Fruit fly (Drosophila melanogaster) whole organism, embryonic: ENCODE results near the gene CG10863.
A peak's percentile ranks its signal among the peaks of the same experiment; 100 is the strongest.

ENCODE experiments used
- ATbp ChIP-seq: fragments of 200-800 bp; sonication (Bioruptor generic); optimal IDR thresholded peaks from 2 replicates; lab custom pipeline; 2017; ENCODE audit warnings: missing biosample characterization, mild to moderate bottlenecking, missing genetic modification characterization, missing genetic modification reagents
- Asciz ChIP-seq: fragments of 200-800 bp; sonication (Bioruptor generic); optimal IDR thresholded peaks from 2 replicates; lab custom pipeline; 2017; ENCODE audit warnings: missing biosample characterization, mild to moderate bottlenecking, missing genetic modification characterization, missing genetic modification reagents
- CG10274 ChIP-seq: fragments of 200-800 bp; sonication (Bioruptor generic); optimal IDR thresholded peaks from 3 replicates; lab custom pipeline; 2017; ENCODE audit warnings: missing biosample characterization, mild to moderate bottlenecking, missing genetic modification characterization
- CG11504 ChIP-seq: fragments of 200-800 bp; sonication (Bioruptor generic); optimal IDR thresholded peaks from 3 replicates; lab custom pipeline; 2019; ENCODE audit warnings: missing biosample characterization, mild to moderate bottlenecking, missing genetic modification characterization, moderate library complexity
- CG12219 ChIP-seq: fragments of 200-800 bp; sonication (Bioruptor generic); optimal IDR thresholded peaks from 3 replicates; lab custom pipeline; 2018; ENCODE audit warnings: missing biosample characterization, mild to moderate bottlenecking, missing genetic modification characterization
- CG13424 ChIP-seq: fragments of 200-800 bp; sonication (Bioruptor generic); optimal IDR thresholded peaks from 2 replicates; lab custom pipeline; 2019; ENCODE audit warnings: missing biosample characterization, mild to moderate bottlenecking, missing genetic modification characterization, moderate library complexity
- CG13775 ChIP-seq: fragments of 200-800 bp; sonication (Bioruptor generic); optimal IDR thresholded peaks from 3 replicates; lab custom pipeline; 2017; ENCODE audit warnings: missing biosample characterization, mild to moderate bottlenecking, missing genetic modification characterization
- CG14050 ChIP-seq: fragments of 200-800 bp; sonication (Bioruptor generic); IDR thresholded peaks from 3 replicates; pipeline ENCODE4 v1.3.6; 2022; ENCODE audit warnings: missing biosample characterization, missing genetic modification characterization
- CG14667 ChIP-seq: fragments of 200-800 bp; sonication (Bioruptor generic); IDR thresholded peaks from 2 replicates; pipeline ENCODE4 v1.3.6; 2022; ENCODE audit warnings: missing biosample characterization, missing genetic modification characterization
- CG1832 ChIP-seq: fragments of 200-800 bp; sonication (Bioruptor generic); optimal IDR thresholded peaks from 2 replicates; lab custom pipeline; 2017; ENCODE audit warnings: missing biosample characterization, mild to moderate bottlenecking, missing genetic modification characterization, inconsistent platforms
- CG2120 ChIP-seq: fragments of 200-800 bp; sonication (Bioruptor generic); optimal IDR thresholded peaks from 3 replicates; lab custom pipeline; 2016; ENCODE audit warnings: missing biosample characterization, missing genetic modification characterization
- CG2129 ChIP-seq: fragments of 200-800 bp; sonication (Bioruptor generic); IDR thresholded peaks from 2 replicates; pipeline ENCODE4 v1.3.6; 2022; ENCODE audit warnings: missing biosample characterization, missing genetic modification characterization; ENCODE audit not compliant: partially characterized antibody
- CG2199 ChIP-seq: fragments of 200-800 bp; sonication (Bioruptor generic); IDR thresholded peaks from 3 replicates; pipeline ENCODE4 v1.3.6; 2022; ENCODE audit warnings: missing biosample characterization, missing genetic modification characterization
- CG2712 ChIP-seq: fragments of 200-800 bp; optimal IDR thresholded peaks from 3 replicates; lab custom pipeline; 2019; ENCODE audit warnings: missing biosample characterization, mild to moderate bottlenecking, missing genetic modification characterization, moderate library complexity
- CG30403 ChIP-seq: fragments of 200-800 bp; sonication (Bioruptor generic); optimal IDR thresholded peaks from 3 replicates; lab custom pipeline; 2016; ENCODE audit warnings: missing biosample characterization, missing genetic modification characterization
- CG32767 ChIP-seq: fragments of 200-800 bp; sonication (Bioruptor generic); IDR thresholded peaks from 2 replicates; pipeline ENCODE4 v1.3.6; 2022; ENCODE audit warnings: missing biosample characterization, missing genetic modification characterization
- CG3407 ChIP-seq: fragments of 200-800 bp; sonication (Bioruptor generic); optimal IDR thresholded peaks from 2 replicates; lab custom pipeline; 2018; ENCODE audit warnings: missing biosample characterization, mild to moderate bottlenecking, missing genetic modification characterization
- CG4820 ChIP-seq: fragments of 200-800 bp; sonication (Bioruptor generic); optimal IDR thresholded peaks from 3 replicates; lab custom pipeline; 2016; ENCODE audit warnings: missing biosample characterization, missing genetic modification characterization
- CG6654 ChIP-seq: fragments of 200-800 bp; sonication (Bioruptor generic); optimal IDR thresholded peaks from 2 replicates; lab custom pipeline; 2017; ENCODE audit warnings: missing biosample characterization, mild to moderate bottlenecking, missing genetic modification characterization
- CG7839 ChIP-seq: fragments of 200-800 bp; sonication (Bioruptor generic); optimal IDR thresholded peaks from 3 replicates; lab custom pipeline; 2018; ENCODE audit warnings: missing biosample characterization, mild to moderate bottlenecking, missing genetic modification characterization, moderate library complexity
- CG7928 ChIP-seq: fragments of 200-800 bp; sonication (Bioruptor generic); optimal IDR thresholded peaks from 2 replicates; lab custom pipeline; 2017; ENCODE audit warnings: missing biosample characterization, mild to moderate bottlenecking, missing genetic modification characterization
- CG7987 ChIP-seq: fragments of 200-800 bp; sonication (Bioruptor generic); optimal IDR thresholded peaks from 2 replicates; lab custom pipeline; 2018; ENCODE audit warnings: missing biosample characterization, mild to moderate bottlenecking, missing genetic modification characterization, moderate library complexity
- CG9727 ChIP-seq: fragments of 200-800 bp; sonication (Bioruptor generic); optimal IDR thresholded peaks from 3 replicates; lab custom pipeline; 2017; ENCODE audit warnings: missing biosample characterization, mild to moderate bottlenecking, missing genetic modification characterization
- CrebB ChIP-seq: fragments of 200-800 bp; sonication (Bioruptor generic); optimal IDR thresholded peaks from 3 replicates; lab custom pipeline; 2018; ENCODE audit warnings: missing biosample characterization, mild to moderate bottlenecking, missing genetic modification characterization
- E2f2 ChIP-seq: fragments of 200-800 bp; sonication (Bioruptor generic); IDR thresholded peaks from 2 replicates; pipeline ENCODE4 v1.3.6; 2022; ENCODE audit warnings: missing biosample characterization, missing genetic modification characterization
- Ets97D ChIP-seq: fragments of 200-800 bp; sonication (Bioruptor generic); optimal IDR thresholded peaks from 3 replicates; lab custom pipeline; 2016; ENCODE audit warnings: missing biosample characterization, missing genetic modification characterization
- H15 ChIP-seq: fragments of 200-800 bp; sonication (Bioruptor generic); IDR thresholded peaks from 3 replicates; pipeline ENCODE4 v1.3.6; 2022; ENCODE audit warnings: missing biosample characterization, missing genetic modification characterization
- Jarid2 ChIP-seq: fragments of 200-800 bp; sonication (Bioruptor generic); optimal IDR thresholded peaks from 3 replicates; lab custom pipeline; 2017; ENCODE audit warnings: mild to moderate bottlenecking, missing biosample characterization, missing genetic modification reagents, missing genetic modification characterization
- Med ChIP-seq: fragments of 200-800 bp; sonication (Bioruptor generic); peaks from one replicate; lab custom pipeline; 2016; ENCODE audit warnings: missing biosample characterization, missing genetic modification characterization, mild to moderate bottlenecking, inconsistent platforms, moderate library complexity
- Mrtf ChIP-seq: fragments of 200-800 bp; sonication (Bioruptor generic); IDR thresholded peaks from 3 replicates; pipeline ENCODE4 v1.3.6; 2022; ENCODE audit warnings: missing biosample characterization, missing genetic modification characterization
- Nf-YC ChIP-seq: fragments of 200-800 bp; optimal IDR thresholded peaks from 3 replicates; lab custom pipeline; 2019; ENCODE audit warnings: missing biosample characterization, mild to moderate bottlenecking, missing genetic modification characterization, moderate library complexity
- Oli ChIP-seq: fragments of 200-800 bp; sonication (Bioruptor generic); optimal IDR thresholded peaks from 2 replicates; lab custom pipeline; 2018; ENCODE audit warnings: missing biosample characterization, mild to moderate bottlenecking, missing genetic modification characterization, moderate library complexity
- PHDP ChIP-seq: fragments of 200-800 bp; sonication (Bioruptor generic); optimal IDR thresholded peaks from 3 replicates; lab custom pipeline; 2018; ENCODE audit warnings: missing biosample characterization, mild to moderate bottlenecking, missing genetic modification characterization, moderate library complexity
- Rfx ChIP-seq: fragments of 200-800 bp; sonication (Bioruptor generic); IDR thresholded peaks from 2 replicates; pipeline ENCODE4 v1.3.6; 2022; ENCODE audit warnings: missing biosample characterization, missing genetic modification characterization
- Sox100B ChIP-seq: fragments of 200-800 bp; sonication (Bioruptor generic); optimal IDR thresholded peaks from 3 replicates; lab custom pipeline; 2018; ENCODE audit warnings: missing biosample characterization, mild to moderate bottlenecking, missing genetic modification characterization
- bbx ChIP-seq: fragments of 200-800 bp; sonication (Bioruptor generic); IDR thresholded peaks from 2 replicates; pipeline ENCODE4 v1.3.6; 2022; ENCODE audit warnings: missing biosample characterization, missing genetic modification characterization; ENCODE audit not compliant: partially characterized antibody
- bowl ChIP-seq: fragments of 200-800 bp; sonication (Bioruptor generic); IDR thresholded peaks from 2 replicates; pipeline ENCODE4 v1.3.6; 2022; ENCODE audit warnings: missing biosample characterization, missing genetic modification characterization
- cwo ChIP-seq: fragments of 200-800 bp; sonication (Bioruptor generic); optimal IDR thresholded peaks from 3 replicates; lab custom pipeline; 2017; ENCODE audit warnings: missing biosample characterization, missing genetic modification characterization, mild to moderate bottlenecking, moderate library complexity, missing genetic modification reagents
- disco-r ChIP-seq: fragments of 200-800 bp; sonication (Bioruptor generic); optimal IDR thresholded peaks from 2 replicates; lab custom pipeline; 2016; ENCODE audit warnings: missing biosample characterization, missing genetic modification characterization
- esg ChIP-seq: fragments of 200-800 bp; sonication (Bioruptor generic); conservative IDR thresholded peaks from 2 replicates; pipeline ENCODE4 v1.3.6; 2022; ENCODE audit warnings: missing biosample characterization, missing genetic modification characterization
- ewg ChIP-seq: fragments of 200-800 bp; sonication (Bioruptor generic); optimal IDR thresholded peaks from 3 replicates; lab custom pipeline; 2017; ENCODE audit warnings: mild to moderate bottlenecking, missing biosample characterization, missing genetic modification reagents, missing genetic modification characterization
- exex ChIP-seq: fragments of 200-800 bp; sonication (Bioruptor generic); optimal IDR thresholded peaks from 4 replicates; lab custom pipeline; 2018; ENCODE audit warnings: missing biosample characterization, mild to moderate bottlenecking, missing genetic modification characterization, moderate library complexity
- fd96Cb ChIP-seq: fragments of 200-800 bp; sonication (Bioruptor generic); optimal IDR thresholded peaks from 2 replicates; lab custom pipeline; 2018; ENCODE audit warnings: missing biosample characterization, mild to moderate bottlenecking, missing genetic modification characterization, moderate library complexity
- fru ChIP-seq: fragments of >200 bp; optimal IDR thresholded peaks from 2 replicates; lab custom pipeline; 2017
- gsb-n ChIP-seq: fragments of 200-800 bp; sonication (Bioruptor generic); optimal IDR thresholded peaks from 3 replicates; lab custom pipeline; 2018; ENCODE audit warnings: missing biosample characterization, mild to moderate bottlenecking, missing genetic modification characterization
- luna ChIP-seq: fragments of 200-800 bp; sonication (Bioruptor generic); optimal IDR thresholded peaks from 2 replicates; lab custom pipeline; 2016; ENCODE audit warnings: missing biosample characterization, missing genetic modification characterization
- row ChIP-seq: fragments of 200-800 bp; sonication (Bioruptor generic); IDR thresholded peaks from 3 replicates; pipeline ENCODE4 v1.3.6; 2022; ENCODE audit warnings: missing biosample characterization, missing genetic modification characterization
- run ChIP-seq: fragments of 200-800 bp; sonication (Bioruptor generic); optimal IDR thresholded peaks from 3 replicates; lab custom pipeline; 2018; ENCODE audit warnings: missing biosample characterization, mild to moderate bottlenecking, missing genetic modification characterization
- seq ChIP-seq: fragments of 200-800 bp; sonication (Bioruptor generic); IDR thresholded peaks from 2 replicates; pipeline ENCODE4 v1.3.6; 2022; ENCODE audit warnings: missing biosample characterization, missing genetic modification characterization
- twi ChIP-seq: fragments of 200-800 bp; optimal IDR thresholded peaks from 2 replicates; lab custom pipeline; 2019; ENCODE audit warnings: missing biosample characterization, mild to moderate bottlenecking, missing genetic modification characterization, moderate library complexity

Gene CG10863

DNA sequence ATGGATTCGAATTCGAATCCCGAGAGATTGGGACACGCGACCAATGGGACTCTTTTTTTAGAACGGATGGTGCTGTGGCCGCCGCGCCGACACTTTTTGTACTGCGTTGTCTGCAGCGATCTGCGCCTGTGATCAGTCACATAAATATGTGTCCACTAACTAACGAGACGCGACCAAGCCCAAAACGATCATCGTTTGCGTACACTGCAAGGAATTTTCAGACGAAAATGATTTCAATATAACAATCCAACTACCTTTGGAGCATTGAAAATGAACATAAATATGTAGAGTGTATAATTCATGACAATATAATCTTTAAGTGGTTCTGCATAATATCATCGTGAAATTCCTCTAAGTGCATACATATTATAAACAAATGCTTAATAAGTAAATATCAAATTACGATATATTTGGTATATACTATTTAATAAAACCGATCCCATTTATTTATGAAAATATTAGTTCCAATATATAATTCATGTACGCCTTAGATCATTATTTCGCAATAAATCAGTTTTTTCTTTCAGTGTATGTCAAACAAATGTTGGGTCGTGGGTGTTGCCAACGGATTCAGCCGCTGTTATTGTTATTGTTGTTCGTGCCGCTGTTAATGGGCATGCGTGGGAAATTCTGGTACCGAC, 6.6 kb downstream of the CG10863 start, which contains the start of gene Eip63F-1 (continued):
- peak; percentile 19; the same call in 1 of the 2 replicates for TF ChIP-seq seq
- no peak for TF ChIP-seq CG14667 (GFP tag; lab: Robert Waterston, UW)
- TF ChIP-seq CG2712 (tag; lab: Kevin White, UChicago) = peak; percentile 69
- TF ChIP-seq disco-r (GFP tag; lab: Kevin White, UChicago) = no peak
- TF ChIP-seq run (tag; lab: Kevin White, UChicago) = peak; percentile 34
- TF ChIP-seq CG11504 = peak; percentile 86
- no peak for TF ChIP-seq Ets97D (GFP tag; lab: Kevin White, UChicago)
- TF ChIP-seq Nf-YC (tag; lab: Kevin White, UChicago) = peak; percentile 73
- peak; percentile 70 for TF ChIP-seq PHDP
- peak; percentile 40 for TF ChIP-seq CG7839
- peak; percentile 53 for TF ChIP-seq cwo (GFP tag; lab: Kevin White, UChicago)
- TF ChIP-seq CG2199 (GFP tag; lab: Robert Waterston, UW) = no peak
- TF ChIP-seq CG6654 (GFP tag; lab: Kevin White, UChicago) = peak; percentile 7
- no peak for TF ChIP-seq luna
- no peak for TF ChIP-seq CG2129 (GFP tag; lab: Robert Waterston, UW)
- TF ChIP-seq exex (tag; lab: Kevin White, UChicago) = peak; percentile 11
- peak; percentile 55 for TF ChIP-seq CG13775
- peak; percentile 51 for TF ChIP-seq ATbp (GFP tag; lab: Kevin White, UChicago)
- TF ChIP-seq CG12219 (GFP tag; lab: Kevin White, UChicago) = no peak
- TF ChIP-seq bbx (GFP tag; lab: Robert Waterston, UW) = no peak
- no peak for TF ChIP-seq CG7928 (GFP tag; lab: Kevin White, UChicago)
- no peak for TF ChIP-seq Mrtf (GFP tag; lab: Robert Waterston, UW)
- no peak for TF ChIP-seq bowl (GFP tag; lab: Robert Waterston, UW)
- TF ChIP-seq CG14050 (GFP tag; lab: Robert Waterston, UW) = peak; percentile 54; the same call in 2 of the 3 replicates
- TF ChIP-seq CG3407 (GFP tag; lab: Kevin White, UChicago) = peak; percentile 13
- TF ChIP-seq ewg (GFP tag; lab: Kevin White, UChicago) = peak; percentile 32
- TF ChIP-seq H15 (GFP tag; lab: Robert Waterston, UW) = no peak
- peak; percentile 58 for TF ChIP-seq CG2120 (GFP tag; lab: Kevin White, UChicago)
- TF ChIP-seq CG13424 (tag; lab: Kevin White, UChicago) = peak; percentile 74
- peak; percentile 75 for TF ChIP-seq CG30403 (GFP tag; lab: Kevin White, UChicago)
- TF ChIP-seq Asciz (GFP tag; lab: Kevin White, UChicago) = peak; percentile 63
- TF ChIP-seq CG9727 (GFP tag; lab: Kevin White, UChicago) = peak; percentile 64
- peak; percentile 85 for TF ChIP-seq Sox100B (GFP tag; lab: Kevin White, UChicago)
- TF ChIP-seq Jarid2 = peak; percentile 60
- peak; percentile 8 for TF ChIP-seq gsb-n (tag; lab: Kevin White, UChicago)
- TF ChIP-seq fru = no peak
- peak; percentile 65 for TF ChIP-seq fd96Cb (tag; lab: Kevin White, UChicago)
- peak; percentile 78 for TF ChIP-seq Oli (tag; lab: Kevin White, UChicago)
- TF ChIP-seq E2f2 = no peak; the same call in 1 of the 2 replicates
- TF ChIP-seq esg (GFP tag; lab: Robert Waterston, UW) = peak; percentile 54
- peak; percentile 30 for TF ChIP-seq twi
- TF ChIP-seq CG32767 (GFP tag; lab: Robert Waterston, UW) = peak; percentile 24; the same call in 1 of the 2 replicates
- TF ChIP-seq CG10274 (GFP tag; lab: Kevin White, UChicago) = peak; percentile 36
- TF ChIP-seq CG1832 (GFP tag; lab: Kevin White, UChicago) = no peak
- TF ChIP-seq CG7987 = no peak
- TF ChIP-seq CrebB = no peak
- TF ChIP-seq Med (GFP tag; lab: Kevin White, UChicago) = peak; percentile 86
- TF ChIP-seq row (GFP tag; lab: Robert Waterston, UW) = peak; percentile 66
- TF ChIP-seq CG4820 (GFP tag; lab: Kevin White, UChicago) = peak; percentile 35
- peak; percentile 68 for TF ChIP-seq Rfx
